Fruit fly (Drosophila melanogaster) whole organism, prepupa: ENCODE results near the gene Pfas.

Source experiments
- CG3032 ChIP-seq: fragments of 200-800 bp; optimal IDR thresholded peaks from 2 replicates; lab custom pipeline; 2019; ENCODE audit warnings: missing biosample characterization, mild to moderate bottlenecking, missing genetic modification characterization, moderate library complexity
- salr ChIP-seq, 2 experiments: fragments of 200-800 bp; sonication (Bioruptor generic); optimal IDR thresholded peaks; 3 replicates each; lab custom pipeline; 2016 to 2018; ENCODE audit warnings: missing biosample characterization in 2 of 2, missing genetic modification characterization in 2 of 2, mild to moderate bottlenecking in 1 of 2

DNA sequence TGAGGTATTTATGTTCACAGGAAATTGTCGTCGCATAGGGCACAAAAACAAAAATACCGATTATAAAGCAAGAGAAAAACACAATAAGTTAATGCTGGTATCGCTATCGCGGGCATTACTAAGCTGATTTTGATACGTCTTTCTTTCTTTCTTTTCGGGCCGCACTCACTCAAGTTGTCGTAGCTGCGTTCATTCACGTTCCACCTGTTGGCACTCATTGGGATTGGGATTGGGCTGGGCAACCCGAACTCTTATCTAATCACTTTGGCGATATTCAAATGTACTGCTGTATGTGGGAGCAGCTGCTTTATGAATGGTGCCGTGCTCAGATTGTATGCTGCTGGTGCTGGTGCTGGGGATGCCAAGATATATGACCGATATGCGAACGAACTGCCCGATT, 38.8 kb upstream of the Pfas start:
- TF ChIP-seq salr (GFP tag; optimal IDR thresholded peaks at IDR 0.05; lab: Kevin White, UChicago) (no peak), CG3032 (tag; lab: Kevin White, UChicago) (no peak)
